Worm (Caenorhabditis elegans): Measurements from ENCODE around the gene sul-2.

DNA sequence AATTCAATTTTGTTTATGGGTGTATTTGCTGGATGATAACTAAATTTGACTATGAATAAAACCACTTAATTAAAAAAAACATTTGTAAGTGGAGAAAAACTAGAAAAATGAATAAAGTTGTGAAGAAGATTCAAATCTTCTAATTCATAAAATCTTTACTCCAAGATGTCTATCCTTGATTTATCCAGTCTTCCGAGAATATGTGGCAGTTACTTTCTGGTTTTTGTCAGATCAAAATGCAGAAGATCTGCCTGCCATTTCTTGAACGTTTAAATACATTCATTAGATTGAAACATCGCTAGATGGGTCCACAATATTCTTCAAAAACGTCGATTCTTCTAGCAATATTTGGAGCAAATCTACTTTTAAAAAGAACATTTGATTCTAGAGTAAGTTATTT is 28.2 kb downstream of the sul-2 start, which contains the start of gene F20D6.2:
- TF ChIP-seq dao-5 (tag; optimal IDR thresholded peaks at IDR 0.05) (no peak), him-1 (tag; optimal IDR thresholded peaks at IDR 0.05) (no peak)
